Fruit fly (Drosophila melanogaster): ENCODE measurements around the gene Boh2.

Gene Boh2

DNA sequence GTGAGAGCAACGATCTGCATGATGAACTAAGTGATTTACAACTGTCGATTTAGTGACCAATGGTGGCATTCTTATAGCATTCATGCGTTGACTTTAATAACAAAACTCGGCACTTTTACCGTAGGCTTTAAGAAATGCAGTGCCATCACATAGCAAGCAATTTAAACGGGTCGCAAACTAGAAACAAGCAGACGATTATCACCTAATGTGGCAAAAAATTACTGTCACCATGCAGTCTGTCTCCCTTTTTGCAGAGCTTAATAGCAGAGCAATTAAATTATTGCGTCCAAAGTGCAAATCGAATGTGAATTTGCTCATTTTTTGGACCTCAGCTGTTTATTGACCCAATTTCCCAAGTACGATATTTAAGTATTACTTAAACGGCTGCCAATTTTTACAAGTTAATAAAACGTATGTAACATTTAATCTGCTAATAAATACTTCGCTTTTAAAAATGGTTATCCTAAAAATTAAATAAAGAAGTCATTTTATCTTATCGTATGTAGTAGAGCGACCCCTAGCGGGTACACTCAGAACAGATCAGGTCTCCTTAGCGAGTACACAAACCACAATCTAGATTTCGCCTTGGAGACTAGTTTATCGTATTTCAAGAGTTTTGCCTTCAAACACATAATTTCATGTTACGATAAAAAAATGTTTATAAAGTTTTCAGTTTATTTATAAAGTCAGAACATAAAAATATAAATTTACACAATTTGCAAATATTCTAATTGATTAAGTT lies 7.0 kb upstream of the Boh2 start, which contains the start of gene Vm32E:
Vm32E (minus strand) TSS at position 51 of the 742 bp plus-strand sequence.
- TF ChIP-seq CG8159 (tag; optimal IDR thresholded peaks at IDR 0.05), result no peak
- TF ChIP-seq D1 (tag; optimal IDR thresholded peaks at IDR 0.05), result peak; percentile 78
- TF ChIP-seq CG15710 (tag; optimal IDR thresholded peaks at IDR 0.05), result no peak
- TF ChIP-seq CG34367 (tag; optimal IDR thresholded peaks at IDR 0.05), result no peak
- TF ChIP-seq Ets98B (GFP tag; IDR thresholded peaks at IDR 0.05), result no peak
- no peak for TF ChIP-seq EcR (GFP tag; optimal IDR thresholded peaks at IDR 0.05)
- no peak for TF ChIP-seq rn (GFP tag; IDR thresholded peaks at IDR 0.05)

dm6 chr2L:11175393-11176258 lies 3.2 kb upstream of the Boh2 start:
- no peak for TF ChIP-seq Pif1A (GFP tag; optimal IDR thresholded peaks at IDR 0.05)
- TF ChIP-seq fd96Ca (GFP tag; IDR thresholded peaks at IDR 0.05), result no peak
- peak; percentile 79 for TF ChIP-seq CG4496 (GFP tag; IDR thresholded peaks at IDR 0.05)
- no peak; the same call in 1 of the 2 replicates for TF ChIP-seq Ets98B (GFP tag; IDR thresholded peaks at IDR 0.05)
- TF ChIP-seq CG9948 (tag; optimal IDR thresholded peaks at IDR 0.05), result no peak
- no peak for TF ChIP-seq CG8301 (tag; optimal IDR thresholded peaks at IDR 0.05)
- TF ChIP-seq CG10348 (GFP tag; IDR thresholded peaks at IDR 0.05), result no peak
- no peak for TF ChIP-seq rn (GFP tag; IDR thresholded peaks at IDR 0.05)
- no peak for TF ChIP-seq Pif1B (GFP tag; optimal IDR thresholded peaks at IDR 0.05)
- no peak for TF ChIP-seq CG34367 (tag; optimal IDR thresholded peaks at IDR 0.05)
- peak; percentile 38 for TF ChIP-seq Snoo (tag; optimal IDR thresholded peaks at IDR 0.05)
- peak; percentile 59 for TF ChIP-seq EcR (GFP tag; optimal IDR thresholded peaks at IDR 0.05)
- peak; percentile 24 for TF ChIP-seq CG15710 (tag; optimal IDR thresholded peaks at IDR 0.05)
- TF ChIP-seq gl (tag; optimal IDR thresholded peaks at IDR 0.05), result peak; percentile 36
- TF ChIP-seq CG13204 (GFP tag; optimal IDR thresholded peaks at IDR 0.05), result peak; percentile 70
- no peak for TF ChIP-seq CG14655 (GFP tag; optimal IDR thresholded peaks at IDR 0.05)
- no peak for TF ChIP-seq D1 (tag; optimal IDR thresholded peaks at IDR 0.05)
- no peak for TF ChIP-seq CG12605 (GFP tag; IDR thresholded peaks at IDR 0.05)
- TF ChIP-seq CG17806 (tag; optimal IDR thresholded peaks at IDR 0.05), result no peak
- TF ChIP-seq CG32121 (GFP tag; IDR thresholded peaks at IDR 0.05), result 0 out of 2 replicates have a peak, but pooled peaks have one; percentile 19
- no peak for TF ChIP-seq CG8159 (tag; optimal IDR thresholded peaks at IDR 0.05)

- TF ChIP-seq EcR (GFP tag; optimal IDR thresholded peaks at IDR 0.05), result peak; percentile 95
- TF ChIP-seq Pif1A (GFP tag; optimal IDR thresholded peaks at IDR 0.05), result no peak
These were observed 498 bp upstream of the Boh2 start for dm6 chr2L:11178334-11178733.

DNA sequence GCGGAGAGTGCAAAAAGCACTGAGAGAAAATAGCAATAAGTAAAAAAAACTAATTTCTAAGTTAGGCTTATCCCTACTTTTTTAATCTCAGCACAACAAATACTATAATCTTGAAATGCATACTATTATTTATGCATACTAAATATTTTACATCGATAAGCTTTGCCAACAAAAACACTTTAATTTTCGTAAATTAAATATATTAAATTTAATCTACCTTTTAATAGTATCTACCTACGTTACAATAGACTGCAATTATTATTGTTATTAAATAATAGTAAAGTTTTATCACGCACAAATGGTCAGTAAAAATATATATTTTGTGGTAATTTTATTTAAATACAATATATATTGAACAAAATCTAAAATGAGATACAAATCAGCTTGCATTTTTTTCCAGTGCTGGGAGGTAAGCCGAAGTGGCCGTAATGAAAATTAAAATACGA lies 3.3 kb downstream of the Boh2 start:
- no peak for TF ChIP-seq CG12605 (GFP tag; IDR thresholded peaks at IDR 0.05)
- TF ChIP-seq rn (GFP tag; IDR thresholded peaks at IDR 0.05), result no peak
- TF ChIP-seq CG8301 (tag; optimal IDR thresholded peaks at IDR 0.05), result peak; percentile 47
- peak; percentile 82 for TF ChIP-seq CG34367 (tag; optimal IDR thresholded peaks at IDR 0.05)
- TF ChIP-seq CG4496 (GFP tag; IDR thresholded peaks at IDR 0.05), result no peak
- no peak for TF ChIP-seq CG13204 (GFP tag; optimal IDR thresholded peaks at IDR 0.05)
- peak; percentile 94 for TF ChIP-seq CG15710 (tag; optimal IDR thresholded peaks at IDR 0.05)
- TF ChIP-seq Pif1B (GFP tag; optimal IDR thresholded peaks at IDR 0.05), result peak; percentile 24
- no peak for TF ChIP-seq EcR (GFP tag; optimal IDR thresholded peaks at IDR 0.05)
- TF ChIP-seq CG14655 (GFP tag; optimal IDR thresholded peaks at IDR 0.05), result peak; percentile 76
- peak; percentile 82 for TF ChIP-seq D1 (tag; optimal IDR thresholded peaks at IDR 0.05)
- no peak for TF ChIP-seq CG32121 (GFP tag; IDR thresholded peaks at IDR 0.05)
- TF ChIP-seq CG8159 (tag; optimal IDR thresholded peaks at IDR 0.05), result peak; percentile 96
- TF ChIP-seq CG9948 (tag; optimal IDR thresholded peaks at IDR 0.05), result peak; percentile 91
- peak; percentile 48 for TF ChIP-seq gl (tag; optimal IDR thresholded peaks at IDR 0.05)
- TF ChIP-seq Snoo (tag; optimal IDR thresholded peaks at IDR 0.05), result peak; percentile 81
- no peak for TF ChIP-seq Ets98B (GFP tag; IDR thresholded peaks at IDR 0.05)
- no peak for TF ChIP-seq CG10348 (GFP tag; IDR thresholded peaks at IDR 0.05)
- peak; percentile 86 for TF ChIP-seq CG17806 (tag; optimal IDR thresholded peaks at IDR 0.05)
- TF ChIP-seq Pif1A (GFP tag; optimal IDR thresholded peaks at IDR 0.05), result no peak
- no peak for TF ChIP-seq fd96Ca (GFP tag; IDR thresholded peaks at IDR 0.05)

- TF ChIP-seq CG10348 (GFP tag; IDR thresholded peaks at IDR 0.05) (0 out of 2 replicates have a peak, but pooled peaks have one; percentile 14), CG8159 (tag; optimal IDR thresholded peaks at IDR 0.05) (no peak), CG12605 (GFP tag; IDR thresholded peaks at IDR 0.05) (no peak), CG14655 (GFP tag; optimal IDR thresholded peaks at IDR 0.05) (no peak), EcR (GFP tag; optimal IDR thresholded peaks at IDR 0.05) (peak; percentile 68), Pif1B (GFP tag; optimal IDR thresholded peaks at IDR 0.05) (no peak), CG4496 (GFP tag; IDR thresholded peaks at IDR 0.05) (peak; percentile 51; the same call in 1 of the 3 replicates), D1 (tag; optimal IDR thresholded peaks at IDR 0.05) (no peak), fd96Ca (GFP tag; IDR thresholded peaks at IDR 0.05) (peak; percentile 57; the same call in 2 of the 3 replicates), Snoo (tag; optimal IDR thresholded peaks at IDR 0.05) (no peak), CG17806 (tag; optimal IDR thresholded peaks at IDR 0.05) (no peak), CG34367 (tag; optimal IDR thresholded peaks at IDR 0.05) (no peak), rn (GFP tag; IDR thresholded peaks at IDR 0.05) (no peak), CG32121 (GFP tag; IDR thresholded peaks at IDR 0.05) (no peak), CG15710 (tag; optimal IDR thresholded peaks at IDR 0.05) (no peak), CG9948 (tag; optimal IDR thresholded peaks at IDR 0.05) (no peak), CG13204 (GFP tag; optimal IDR thresholded peaks at IDR 0.05) (peak; percentile 33), Ets98B (GFP tag; IDR thresholded peaks at IDR 0.05) (no peak), Pif1A (GFP tag; optimal IDR thresholded peaks at IDR 0.05) (no peak), gl (tag; optimal IDR thresholded peaks at IDR 0.05) (no peak), CG8301 (tag; optimal IDR thresholded peaks at IDR 0.05) (no peak)
These were observed 3.9 kb downstream of the Boh2 start for dm6 chr2L:11182610-11183243.

Measured in whole organism, pupa.